Worm (Caenorhabditis elegans) whole organism, young adult: ENCODE data around the gene peb-1.
A peak's percentile ranks its signal among the peaks of the same experiment; 100 is the strongest.

Experiments
- Y56A3A.18 ChIP-seq: fragments of 200-800 bp; sonication (Bioruptor generic); IDR thresholded peaks from 2 replicates; pipeline ENCODE4 v1.3.6; 2022; ENCODE audit warnings: missing genetic modification reagents, missing genetic modification characterization, missing compliant biosample characterization
- ama-1 ChIP-seq, 3 experiments: fragments of 150-350 bp in 1 of 3; sonication (generic microtip) in 2 of 3; optimal IDR thresholded peaks; 2 replicates each; lab custom pipeline; 2014 to 2018; ENCODE audit warnings: missing biosample characterization in 2 of 3, missing genetic modification characterization in 2 of 3, missing genetic modification reagents in 2 of 3
- bed-2 ChIP-seq: fragments of 200-800 bp; sonication (Bioruptor generic); IDR thresholded peaks from 2 replicates; pipeline ENCODE4 v1.3.6; 2022; ENCODE audit warnings: missing genetic modification reagents, missing genetic modification characterization, missing compliant biosample characterization
- lag-1 ChIP-seq: fragments of 200-800 bp; sonication (Bioruptor generic); IDR thresholded peaks from 2 replicates; pipeline ENCODE4 v1.3.6; 2022; ENCODE audit warnings: missing genetic modification reagents, missing genetic modification characterization, missing compliant biosample characterization
- nfya-1 ChIP-seq: sonication (generic microtip); optimal IDR thresholded peaks from 2 replicates; lab custom pipeline; 2017; ENCODE audit warnings: antibody characterized with exemption, missing compliant biosample characterization, missing genetic modification characterization, borderline replicate concordance; ENCODE audit not compliant: insufficient read depth
- nfya-2 ChIP-seq: fragments of 200-800 bp; sonication (Bioruptor generic); IDR thresholded peaks from 2 replicates; pipeline ENCODE4 v1.3.6; 2022; ENCODE audit warnings: missing genetic modification reagents, missing genetic modification characterization, missing compliant biosample characterization
- nhr-179 ChIP-seq: sonication (generic microtip); optimal IDR thresholded peaks from 2 replicates; lab custom pipeline; 2016; ENCODE audit warnings: mild to moderate bottlenecking, missing genetic modification characterization, missing compliant biosample characterization
- nhr-80 ChIP-seq: sonication (generic microtip); optimal IDR thresholded peaks from 2 replicates; lab custom pipeline; 2016; ENCODE audit warnings: missing genetic modification characterization, missing compliant biosample characterization
- tlf-1 ChIP-seq: fragments of 200-800 bp; sonication (Bioruptor generic); optimal IDR thresholded peaks from 2 replicates; lab custom pipeline; 2018; ENCODE audit warnings: mild to moderate bottlenecking, missing genetic modification characterization, missing compliant biosample characterization
- unc-130 ChIP-seq: sonication (generic microtip); optimal IDR thresholded peaks from 2 replicates; lab custom pipeline; 2016; ENCODE audit warnings: missing genetic modification reagents, missing genetic modification characterization, missing compliant biosample characterization
- ztf-3 ChIP-seq: fragments of 200-800 bp; sonication (Bioruptor generic); optimal IDR thresholded peaks from 2 replicates; lab custom pipeline; 2018; ENCODE audit warnings: mild to moderate bottlenecking, missing genetic modification characterization, missing compliant biosample characterization

- TF ChIP-seq Y56A3A.18 (GFP tag; lab: Robert Waterston, UW), result no peak
- TF ChIP-seq nhr-179 (tag; lab: Kevin White, UChicago), result no peak
- TF ChIP-seq ama-1 (optimal IDR thresholded peaks at IDR 0.05; lab: Kevin White, UChicago), result no peak
- no peak for TF ChIP-seq ama-1 (GFP tag; optimal IDR thresholded peaks at IDR 0.05; lab: Kevin White, UChicago)
- no peak for TF ChIP-seq ztf-3 (GFP tag; lab: Kevin White, UChicago)
- TF ChIP-seq unc-130 (GFP tag; lab: Kevin White, UChicago), result no peak
- no peak for TF ChIP-seq tlf-1 (GFP tag; lab: Kevin White, UChicago)
- TF ChIP-seq nfya-1 (tag; lab: Kevin White, UChicago), result no peak
- TF ChIP-seq bed-2 (GFP tag; lab: Robert Waterston, UW), result 0 out of 2 replicates have a peak, but pooled peaks have one; percentile 52
- no peak for TF ChIP-seq nhr-80 (tag; lab: Kevin White, UChicago)
- TF ChIP-seq nfya-2 (GFP tag; lab: Robert Waterston, UW), result no peak
- TF ChIP-seq lag-1 (GFP tag; lab: Robert Waterston, UW), result no peak
Measured at ce11 chrX:2267956-2268355, 57.1 kb downstream of the peb-1 start, which contains the start of gene AH9.6.
